Worm (Caenorhabditis elegans): ENCODE data around the gene srd-54.

DNA sequence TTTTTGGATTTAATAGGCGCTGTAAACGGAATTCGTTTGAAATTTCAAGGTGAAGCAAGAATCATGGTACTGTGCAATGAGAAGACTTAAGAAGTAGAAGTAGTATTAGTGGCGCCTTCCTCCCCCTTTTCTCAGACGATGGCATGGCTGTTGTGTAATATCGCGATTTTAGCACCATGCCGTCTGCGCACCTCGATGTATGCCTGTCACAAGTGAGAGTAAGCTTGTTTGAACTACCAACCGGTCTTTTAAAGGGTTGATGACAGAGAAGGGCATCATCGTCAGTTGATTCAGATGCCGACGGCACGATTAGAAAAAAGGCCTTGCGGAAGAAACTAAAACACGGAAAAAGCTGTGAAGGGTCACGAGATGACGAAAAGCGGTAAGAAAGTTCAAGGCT lies 28.4 kb upstream of the srd-54 start:
- no peak for TF ChIP-seq hnd-1 (tag; optimal IDR thresholded peaks at IDR 0.05)
- no peak for TF ChIP-seq aly-1 (tag; optimal IDR thresholded peaks at IDR 0.05)
- no peak for TF ChIP-seq F13C5.2 (tag; optimal IDR thresholded peaks at IDR 0.05)
- no peak for TF ChIP-seq hmg-4 (GFP tag; optimal IDR thresholded peaks at IDR 0.05)
- TF ChIP-seq ama-1 (optimal IDR thresholded peaks at IDR 0.05) = no peak
- no peak for TF ChIP-seq flt-1 (GFP tag; IDR thresholded peaks at IDR 0.05)
- TF ChIP-seq tbx-37 (GFP tag; conservative IDR thresholded peaks at IDR 0.05) = no peak
- no peak for TF ChIP-seq tra-4 (tag; optimal IDR thresholded peaks at IDR 0.05)
- no peak for TF ChIP-seq tbx-11 (GFP tag; IDR thresholded peaks at IDR 0.05)
- no peak for TF ChIP-seq hmbx-1 (tag; optimal IDR thresholded peaks at IDR 0.05)
- TF ChIP-seq scrt-1 (GFP tag; IDR thresholded peaks at IDR 0.05) = no peak
- no peak for TF ChIP-seq ceh-36 (tag; optimal IDR thresholded peaks at IDR 0.05)

Data from whole organism, early embryonic.